Worm (Caenorhabditis elegans): ENCODE results near the gene col-168.

- no peak for TF ChIP-seq ceh-13 (GFP tag; optimal IDR thresholded peaks at IDR 0.05)
- TF ChIP-seq pes-1 (GFP tag; IDR thresholded peaks at IDR 0.05), result no peak
- no peak for TF ChIP-seq ama-1 (optimal IDR thresholded peaks at IDR 0.05)
- TF ChIP-seq F13C5.2 (tag; optimal IDR thresholded peaks at IDR 0.05), result no peak
- no peak for TF ChIP-seq scrt-1 (GFP tag; IDR thresholded peaks at IDR 0.05)
- no peak for TF ChIP-seq ets-7 (tag; optimal IDR thresholded peaks at IDR 0.05)
- no peak for TF ChIP-seq tbx-11 (GFP tag; IDR thresholded peaks at IDR 0.05)
Measured at ce11 chrX:6357772-6358171, 31.6 kb downstream of the col-168 start, which contains the start of gene C03B1.10.

Data from whole organism, early embryonic.